Worm (Caenorhabditis elegans) whole organism, L4 larva: ENCODE data around the gene srab-16.

Source experiments
- F10B5.3 ChIP-seq: sonication (generic microtip); optimal IDR thresholded peaks from 2 replicates; lab custom pipeline; 2016; ENCODE audit warnings: mild to moderate bottlenecking, missing genetic modification characterization, missing compliant biosample characterization
- F37D6.2 ChIP-seq: sonication (generic microtip); optimal IDR thresholded peaks from 2 replicates; lab custom pipeline; 2016; ENCODE audit warnings: mild to moderate bottlenecking, missing genetic modification characterization, missing compliant biosample characterization
- F49E8.2 ChIP-seq: sonication (generic microtip); optimal IDR thresholded peaks from 2 replicates; lab custom pipeline; 2016; ENCODE audit warnings: missing compliant biosample characterization, mild to moderate bottlenecking, missing genetic modification characterization, borderline replicate concordance
- Y48G9A.11 ChIP-seq: fragments of 200-800 bp; sonication (Bioruptor generic); IDR thresholded peaks from 2 replicates; pipeline ENCODE4 v1.3.6; 2022; ENCODE audit warnings: missing genetic modification reagents, missing genetic modification characterization, missing compliant biosample characterization
- Y75B8A.6 ChIP-seq: fragments of 200-800 bp; sonication (Bioruptor generic); IDR thresholded peaks from 2 replicates; pipeline ENCODE4 v1.3.6; 2022; ENCODE audit warnings: missing genetic modification reagents, missing genetic modification characterization, missing compliant biosample characterization
- ZK546.5 ChIP-seq, 2 experiments: sonication (generic microtip); optimal IDR thresholded peaks; 2 replicates each; lab custom pipeline; 2017; ENCODE audit warnings: missing biosample characterization in 2 of 2, missing genetic modification characterization in 2 of 2
- arid-1 ChIP-seq: fragments of 200-800 bp; sonication (Bioruptor generic); conservative IDR thresholded peaks from 2 replicates; pipeline ENCODE4 v1.3.6; 2022; ENCODE audit warnings: missing genetic modification reagents, missing genetic modification characterization, missing compliant biosample characterization
- attf-4 ChIP-seq: sonication (generic microtip); optimal IDR thresholded peaks from 3 replicates; lab custom pipeline; 2017; ENCODE audit warnings: missing biosample characterization, missing genetic modification characterization
- ceh-20 ChIP-seq: fragments of 200-800 bp; sonication (Bioruptor generic); IDR thresholded peaks from 2 replicates; pipeline ENCODE4 v1.3.6; 2022; ENCODE audit warnings: missing genetic modification reagents, missing genetic modification characterization, missing compliant biosample characterization
- ceh-28 ChIP-seq: fragments of 150-350 bp; optimal IDR thresholded peaks from 2 replicates; lab custom pipeline; 2014; ENCODE audit warnings: missing biosample characterization, missing genetic modification reagents, missing genetic modification characterization
- ceh-32 ChIP-seq: sonication (generic microtip); optimal IDR thresholded peaks from 2 replicates; lab custom pipeline; 2016; ENCODE audit warnings: mild to moderate bottlenecking, missing genetic modification characterization, missing compliant biosample characterization; ENCODE audit not compliant: poor library complexity
- ceh-44 ChIP-seq: fragments of 200-800 bp; sonication (Bioruptor generic); IDR thresholded peaks from 2 replicates; pipeline ENCODE4 v1.3.6; 2022; ENCODE audit warnings: missing genetic modification reagents, missing genetic modification characterization, missing compliant biosample characterization
- cey-2 ChIP-seq: sonication (generic microtip); optimal IDR thresholded peaks from 3 replicates; lab custom pipeline; 2017; ENCODE audit warnings: missing genetic modification characterization, mild to moderate bottlenecking, missing compliant biosample characterization, antibody characterized with exemption, borderline replicate concordance; ENCODE audit not compliant: insufficient read depth
- daf-12 ChIP-seq: fragments of 150-350 bp; optimal IDR thresholded peaks from 2 replicates; lab custom pipeline; 2014; ENCODE audit warnings: missing biosample characterization, missing genetic modification reagents, missing genetic modification characterization
- daf-19 ChIP-seq: fragments of 200-800 bp; sonication (Bioruptor generic); conservative IDR thresholded peaks from 2 replicates; pipeline ENCODE4 v1.3.6; 2022; ENCODE audit warnings: missing genetic modification characterization, missing compliant biosample characterization
- daf-8 ChIP-seq: fragments of 200-800 bp; sonication (Bioruptor generic); IDR thresholded peaks from 2 replicates; pipeline ENCODE4 v1.3.6; 2022; ENCODE audit warnings: missing genetic modification characterization, missing compliant biosample characterization
- dmd-6 ChIP-seq: fragments of 200-800 bp; sonication (Bioruptor generic); IDR thresholded peaks from 2 replicates; pipeline ENCODE4 v1.3.6; 2022; ENCODE audit warnings: missing genetic modification reagents, missing genetic modification characterization, missing compliant biosample characterization
- dmd-8 ChIP-seq: fragments of 200-800 bp; sonication (Bioruptor generic); IDR thresholded peaks from 2 replicates; pipeline ENCODE4 v1.3.6; 2022; ENCODE audit warnings: missing genetic modification characterization, missing compliant biosample characterization
- dve-1 ChIP-seq: sonication (generic microtip); optimal IDR thresholded peaks from 2 replicates; lab custom pipeline; 2017; ENCODE audit warnings: antibody characterized with exemption, mild to moderate bottlenecking, missing genetic modification characterization, missing compliant biosample characterization; ENCODE audit not compliant: insufficient read depth
- egl-27 ChIP-seq: sonication (generic microtip); optimal IDR thresholded peaks from 3 replicates; lab custom pipeline; 2017; ENCODE audit warnings: missing biosample characterization, missing genetic modification reagents, missing genetic modification characterization
- egl-43 ChIP-seq: fragments of 200-800 bp; sonication (Bioruptor generic); IDR thresholded peaks from 2 replicates; pipeline ENCODE4 v1.3.6; 2022; ENCODE audit warnings: missing genetic modification reagents, missing genetic modification characterization, missing compliant biosample characterization
- fos-1 ChIP-seq: fragments of 150-350 bp; optimal IDR thresholded peaks from 2 replicates; lab custom pipeline; 2014; ENCODE audit warnings: missing biosample characterization, missing genetic modification characterization
- gei-8 ChIP-seq: fragments of 200-800 bp; sonication (Bioruptor generic); optimal IDR thresholded peaks from 2 replicates; lab custom pipeline; 2018; ENCODE audit warnings: mild to moderate bottlenecking, missing genetic modification characterization, missing compliant biosample characterization
- lin-13 ChIP-seq: fragments of 150-350 bp; optimal IDR thresholded peaks from 2 replicates; lab custom pipeline; 2014; ENCODE audit warnings: missing biosample characterization, missing genetic modification reagents, missing genetic modification characterization
- lin-15B ChIP-seq: fragments of 150-350 bp; sonication (generic microtip); optimal IDR thresholded peaks from 3 replicates; lab custom pipeline; 2014; ENCODE audit warnings: missing biosample characterization, missing genetic modification characterization
- lin-39 ChIP-seq: fragments of 150-350 bp; optimal IDR thresholded peaks from 2 replicates; lab custom pipeline; 2014; ENCODE audit warnings: missing biosample characterization, missing genetic modification reagents, missing genetic modification characterization
- mdt-29 ChIP-seq: fragments of 200-800 bp; sonication (Bioruptor generic); IDR thresholded peaks from 2 replicates; pipeline ENCODE4 v1.3.6; 2022; ENCODE audit warnings: missing genetic modification reagents, missing genetic modification characterization, missing compliant biosample characterization
- mep-1 ChIP-seq: fragments of 150-350 bp; sonication (generic microtip); optimal IDR thresholded peaks from 3 replicates; lab custom pipeline; 2014; ENCODE audit warnings: missing biosample characterization, missing genetic modification characterization
- nhr-102 ChIP-seq: sonication (generic microtip); optimal IDR thresholded peaks from 2 replicates; lab custom pipeline; 2016; ENCODE audit warnings: mild to moderate bottlenecking, missing genetic modification characterization, moderate library complexity, missing compliant biosample characterization
- nhr-25 ChIP-seq: sonication (generic microtip); optimal IDR thresholded peaks from 2 replicates; lab custom pipeline; 2017; ENCODE audit warnings: missing genetic modification characterization, mild to moderate bottlenecking, missing compliant biosample characterization, antibody characterized with exemption, moderate library complexity, borderline replicate concordance; ENCODE audit not compliant: insufficient read depth
- nhr-77 ChIP-seq: fragments of 150-350 bp; optimal IDR thresholded peaks from 2 replicates; lab custom pipeline; 2014; ENCODE audit warnings: missing biosample characterization, missing genetic modification characterization
- pha-4 ChIP-seq, 2 experiments: fragments of 150-350 bp in 1 of 2; fragments of 200-800 bp in 1 of 2; sonication (Bioruptor generic) in 1 of 2; IDR thresholded peaks in 1 of 2; optimal IDR thresholded peaks in 1 of 2; 2 replicates each; pipeline versions ENCODE4 v1.3.6 to Lab custom; 2014 to 2022; ENCODE audit warnings: missing genetic modification characterization in 2 of 2, missing genetic modification reagents in 2 of 2, missing biosample characterization in 1 of 2, missing compliant biosample characterization in 1 of 2
- php-3 ChIP-seq: fragments of 200-800 bp; sonication (Bioruptor generic); IDR thresholded peaks from 2 replicates; pipeline ENCODE4 v1.3.6; 2022; ENCODE audit warnings: missing genetic modification reagents, missing genetic modification characterization, missing compliant biosample characterization
- pqm-1 ChIP-seq: sonication (generic microtip); optimal IDR thresholded peaks from 2 replicates; lab custom pipeline; 2017; ENCODE audit warnings: missing biosample characterization, missing genetic modification characterization
- rbr-2 ChIP-seq: sonication (generic microtip); optimal IDR thresholded peaks from 2 replicates; lab custom pipeline; 2016; ENCODE audit warnings: missing genotype, missing genetic modification characterization, missing compliant biosample characterization
- snpc-4 ChIP-seq: fragments of 150-350 bp; optimal IDR thresholded peaks from 2 replicates; lab custom pipeline; 2014; ENCODE audit warnings: missing biosample characterization, missing genetic modification characterization
- unc-39 ChIP-seq: sonication (generic microtip); optimal IDR thresholded peaks from 2 replicates; lab custom pipeline; 2017; ENCODE audit warnings: missing biosample characterization, missing genetic modification characterization
- zfp-2 ChIP-seq: sonication (generic microtip); optimal IDR thresholded peaks from 2 replicates; lab custom pipeline; 2016; ENCODE audit warnings: mild to moderate bottlenecking, missing genetic modification characterization, missing compliant biosample characterization
- zfp-3 ChIP-seq: fragments of 200-800 bp; sonication (Bioruptor generic); conservative IDR thresholded peaks from 2 replicates; pipeline ENCODE4 v1.3.6; 2022; ENCODE audit warnings: missing genetic modification reagents, missing genetic modification characterization, missing compliant biosample characterization

srab-16 gene

ce11 chrV:761235-761634, 21.3 kb upstream of the srab-16 start, which contains the start of gene C05E4.15:
Gene C05E4.15, minus strand, starts transcription at chrV:761335.
- no peak for TF ChIP-seq lin-13 (GFP tag; lab: Kevin White, UChicago)
- TF ChIP-seq F10B5.3 (tag; lab: Kevin White, UChicago), result no peak
- no peak for TF ChIP-seq zfp-2 (tag; lab: Kevin White, UChicago)
- TF ChIP-seq unc-39, result no peak
- TF ChIP-seq zfp-3 (GFP tag; lab: Robert Waterston, UW), result no peak
- no peak for TF ChIP-seq Y75B8A.6 (GFP tag; lab: Robert Waterston, UW)
- no peak for TF ChIP-seq nhr-25
- no peak for TF ChIP-seq gei-8 (GFP tag; lab: Kevin White, UChicago)
- no peak for TF ChIP-seq daf-19
- TF ChIP-seq pqm-1 (tag; lab: Kevin White, UChicago), result no peak
- TF ChIP-seq pha-4 (GFP tag; IDR thresholded peaks at IDR 0.05; lab: Robert Waterston, UW), result no peak
- TF ChIP-seq pha-4 (tag; optimal IDR thresholded peaks at IDR 0.05; lab: Kevin White, UChicago), result no peak
- no peak for TF ChIP-seq snpc-4 (tag; lab: Kevin White, UChicago)
- TF ChIP-seq dve-1 (tag; lab: Kevin White, UChicago), result no peak
- no peak for TF ChIP-seq ceh-20
- no peak for TF ChIP-seq egl-43
- TF ChIP-seq Y48G9A.11, result no peak
- TF ChIP-seq php-3 (GFP tag; lab: Robert Waterston, UW), result no peak
- TF ChIP-seq attf-4 (tag; lab: Kevin White, UChicago), result no peak
- TF ChIP-seq cey-2 (tag; lab: Kevin White, UChicago), result no peak
- TF ChIP-seq egl-27 (tag; lab: Kevin White, UChicago), result no peak

DNA sequence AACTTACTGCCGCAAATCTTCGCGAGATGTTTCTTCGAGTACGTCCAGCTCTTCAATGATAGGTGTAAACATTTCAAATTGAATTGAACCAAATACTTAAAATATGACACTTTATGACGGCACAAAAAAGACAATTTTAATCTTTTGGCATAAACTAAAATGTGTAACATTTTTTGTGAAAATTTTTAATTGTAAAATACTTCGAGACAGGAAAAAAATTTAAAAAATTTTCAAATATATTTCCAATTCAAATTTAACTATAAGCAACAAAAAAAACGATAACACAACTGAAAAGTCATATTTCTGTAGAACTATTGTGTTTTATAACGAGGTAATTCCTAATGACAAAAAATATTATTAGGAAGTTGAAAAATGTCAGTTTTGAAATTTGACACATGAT, 20.6 kb upstream of the srab-16 start, which contains the start of gene C05E4.12:
Gene C05E4.12, minus strand, starts transcription at position 101 of the 400 bp plus-strand sequence.
- TF ChIP-seq rbr-2 (tag; lab: Kevin White, UChicago) (no peak), dmd-8 (no peak), lin-15B (tag; lab: Kevin White, UChicago) (no peak), daf-8 (no peak), zfp-2 (tag; lab: Kevin White, UChicago) (no peak), F49E8.2 (tag; lab: Kevin White, UChicago) (no peak)

- TF ChIP-seq nhr-102 (tag; lab: Kevin White, UChicago) (no peak), nhr-77 (tag; lab: Kevin White, UChicago) (no peak), ceh-32 (tag; lab: Kevin White, UChicago) (no peak), lin-39 (tag; lab: Kevin White, UChicago) (no peak), dve-1 (tag; lab: Kevin White, UChicago) (no peak), F37D6.2 (tag; lab: Kevin White, UChicago) (no peak), mdt-29 (GFP tag; lab: Robert Waterston, UW) (no peak), Y48G9A.11 (no peak), F49E8.2 (tag; lab: Kevin White, UChicago) (no peak), ceh-28 (no peak), ZK546.5 (tag; optimal IDR thresholded peaks at IDR 0.05; lab: Kevin White, UChicago) (no peak), daf-12 (no peak), fos-1 (tag; lab: Kevin White, UChicago) (no peak), pqm-1 (tag; lab: Kevin White, UChicago) (no peak), mep-1 (tag; lab: Kevin White, UChicago) (no peak), arid-1 (no peak), pha-4 (GFP tag; IDR thresholded peaks at IDR 0.05; lab: Robert Waterston, UW) (no peak), pha-4 (tag; optimal IDR thresholded peaks at IDR 0.05; lab: Kevin White, UChicago) (no peak), dmd-6 (GFP tag; lab: Robert Waterston, UW) (no peak), ceh-44 (GFP tag; lab: Robert Waterston, UW) (no peak)
Measured at ce11 chrV:762340-762739, 20.2 kb upstream of the srab-16 start, which contains the start of gene srp-2. Gene srp-2, plus strand, starts transcription at chrV:762640.
